Worm (Caenorhabditis elegans) whole organism, midembryonic: ENCODE measurements around the gene nlr-1.

Experiments
- T22C8.4 ChIP-seq: fragments of 200-800 bp; sonication (Bioruptor generic); IDR thresholded peaks from 2 replicates; pipeline ENCODE4 v1.3.6; 2022; ENCODE audit warnings: missing genetic modification characterization, missing compliant biosample characterization
- cog-1 ChIP-seq: sonication (generic microtip); optimal IDR thresholded peaks from 2 replicates; lab custom pipeline; 2016; ENCODE audit warnings: missing genetic modification characterization, missing compliant biosample characterization
- flt-1 ChIP-seq: fragments of 200-800 bp; sonication (Bioruptor generic); IDR thresholded peaks from 2 replicates; pipeline ENCODE4 v1.3.6; 2022; ENCODE audit warnings: missing genetic modification characterization, missing compliant biosample characterization
- klf-2 ChIP-seq: fragments of 200-800 bp; sonication (Bioruptor generic); conservative IDR thresholded peaks from 2 replicates; pipeline ENCODE4 v1.3.6; 2022; ENCODE audit warnings: missing genetic modification reagents, missing genetic modification characterization, missing compliant biosample characterization
- med-1 ChIP-seq: sonication (generic microtip); optimal IDR thresholded peaks from 2 replicates; lab custom pipeline; 2017; ENCODE audit warnings: missing genetic modification characterization, mild to moderate bottlenecking, missing compliant biosample characterization, antibody characterized with exemption, missing genetic modification reagents; ENCODE audit not compliant: insufficient read depth
- ref-1 ChIP-seq: fragments of 200-800 bp; sonication (Bioruptor generic); conservative IDR thresholded peaks from 2 replicates; pipeline ENCODE4 v1.3.6; 2022; ENCODE audit warnings: missing genetic modification reagents, missing genetic modification characterization, missing compliant biosample characterization
- tab-1 ChIP-seq: fragments of 200-800 bp; sonication (Bioruptor generic); IDR thresholded peaks from 2 replicates; pipeline ENCODE4 v1.3.6; 2022; ENCODE audit warnings: missing genetic modification characterization, missing compliant biosample characterization
- ztf-23 ChIP-seq: fragments of 200-800 bp; sonication (Bioruptor generic); IDR thresholded peaks from 2 replicates; pipeline ENCODE4 v1.3.6; 2022; ENCODE audit warnings: missing genetic modification reagents, missing genetic modification characterization, missing compliant biosample characterization
- ztf-29 ChIP-seq: fragments of 200-800 bp; sonication (Bioruptor generic); IDR thresholded peaks from 2 replicates; pipeline ENCODE4 v1.3.6; 2022; ENCODE audit warnings: missing genetic modification reagents, missing genetic modification characterization, missing compliant biosample characterization

ce11 chrIV:12124314-12125084 is 53.6 kb downstream of the nlr-1 start, which contains the start of gene dhhc-6:
- no peak for TF ChIP-seq tab-1
- TF ChIP-seq klf-2 (GFP tag; lab: Robert Waterston, UW), result no peak
- TF ChIP-seq T22C8.4 (GFP tag; lab: Robert Waterston, UW), result no peak
- no peak for TF ChIP-seq ref-1
- TF ChIP-seq med-1, result no peak
- no peak for TF ChIP-seq cog-1 (tag; lab: Kevin White, UChicago)
- 0 out of 2 replicates have a peak, but pooled peaks have one; percentile 11 for TF ChIP-seq flt-1 (GFP tag; lab: Robert Waterston, UW)
- TF ChIP-seq ztf-29 (GFP tag; lab: Robert Waterston, UW), result no peak
- TF ChIP-seq ztf-23 (GFP tag; lab: Robert Waterston, UW), result no peak
